Fruit fly (Drosophila melanogaster) whole organism, prepupa: ENCODE data around the gene beat-Ia.

Experiments used
- CG10631 ChIP-seq: fragments of 200-800 bp; sonication (Bioruptor generic); optimal IDR thresholded peaks from 2 replicates; lab custom pipeline; 2016; ENCODE audit warnings: missing biosample characterization, missing genetic modification characterization
- CG10669 ChIP-seq: fragments of 200-800 bp; sonication (Bioruptor generic); optimal IDR thresholded peaks from 3 replicates; lab custom pipeline; 2018; ENCODE audit warnings: missing biosample characterization, mild to moderate bottlenecking, missing genetic modification characterization, moderate library complexity
- CG11294 ChIP-seq: fragments of 200-800 bp; sonication (Bioruptor generic); IDR thresholded peaks from 2 replicates; pipeline ENCODE4 v1.3.6; 2022; ENCODE audit warnings: missing biosample characterization, missing genetic modification characterization
- CG11762 ChIP-seq: fragments of 200-800 bp; sonication (Bioruptor generic); optimal IDR thresholded peaks from 3 replicates; lab custom pipeline; 2016; ENCODE audit warnings: missing biosample characterization, missing genetic modification characterization; ENCODE audit not compliant: insufficient read depth
- CG1621 ChIP-seq: fragments of 200-800 bp; sonication (Bioruptor generic); optimal IDR thresholded peaks from 3 replicates; lab custom pipeline; 2018; ENCODE audit warnings: missing biosample characterization, mild to moderate bottlenecking, missing genetic modification characterization
- CG3032 ChIP-seq: fragments of 200-800 bp; optimal IDR thresholded peaks from 2 replicates; lab custom pipeline; 2019; ENCODE audit warnings: missing biosample characterization, mild to moderate bottlenecking, missing genetic modification characterization, moderate library complexity
- CG31627 ChIP-seq: fragments of 200-800 bp; sonication (Bioruptor generic); optimal IDR thresholded peaks from 3 replicates; lab custom pipeline; 2016; ENCODE audit warnings: missing biosample characterization, missing genetic modification characterization
- CG34406 ChIP-seq: fragments of 200-800 bp; sonication (Bioruptor generic); optimal IDR thresholded peaks from 3 replicates; lab custom pipeline; 2016; ENCODE audit warnings: missing biosample characterization, missing genetic modification characterization
- CG3919 ChIP-seq: fragments of 200-800 bp; sonication (Bioruptor generic); optimal IDR thresholded peaks from 3 replicates; lab custom pipeline; 2016; ENCODE audit warnings: missing biosample characterization, missing genetic modification characterization
- CG4318 ChIP-seq: fragments of 200-800 bp; sonication (Bioruptor generic); optimal IDR thresholded peaks from 3 replicates; lab custom pipeline; 2017; ENCODE audit warnings: missing biosample characterization, mild to moderate bottlenecking, missing genetic modification characterization
- CG6163 ChIP-seq: fragments of 200-800 bp; sonication (Bioruptor generic); IDR thresholded peaks from 3 replicates; pipeline ENCODE4 v1.3.6; 2022; ENCODE audit warnings: missing biosample characterization, missing genetic modification characterization
- CG6792 ChIP-seq: fragments of 200-800 bp; sonication (Bioruptor generic); optimal IDR thresholded peaks from 3 replicates; lab custom pipeline; 2016; ENCODE audit warnings: missing biosample characterization, missing genetic modification characterization
- CG6854 ChIP-seq: fragments of 200-800 bp; sonication (Bioruptor generic); optimal IDR thresholded peaks from 2 replicates; lab custom pipeline; 2017; ENCODE audit warnings: missing biosample characterization, mild to moderate bottlenecking, missing genetic modification characterization
- CG7368 ChIP-seq: fragments of 200-800 bp; sonication (Bioruptor generic); optimal IDR thresholded peaks from 3 replicates; lab custom pipeline; 2016; ENCODE audit warnings: missing biosample characterization, missing genetic modification characterization
- CG8319 ChIP-seq: fragments of 200-800 bp; sonication (Bioruptor generic); optimal IDR thresholded peaks from 3 replicates; lab custom pipeline; 2016; ENCODE audit warnings: missing biosample characterization, missing genetic modification characterization
- CG9139 ChIP-seq: fragments of 200-800 bp; sonication (Bioruptor generic); optimal IDR thresholded peaks from 3 replicates; lab custom pipeline; 2017; ENCODE audit warnings: missing biosample characterization, mild to moderate bottlenecking, missing genetic modification characterization
- Eip75B ChIP-seq: fragments of 200-800 bp; sonication (Bioruptor generic); optimal IDR thresholded peaks from 3 replicates; lab custom pipeline; 2016; ENCODE audit warnings: missing biosample characterization, missing genetic modification characterization
- Eip78C ChIP-seq: fragments of 200-800 bp; sonication (Bioruptor generic); peaks from one replicate; lab custom pipeline; 2016; ENCODE audit warnings: missing biosample characterization, missing genetic modification characterization
- Ets96B ChIP-seq: fragments of 200-800 bp; optimal IDR thresholded peaks from 2 replicates; lab custom pipeline; 2019; ENCODE audit warnings: missing biosample characterization, mild to moderate bottlenecking, missing genetic modification characterization, moderate library complexity
- Hr4 ChIP-seq: fragments of 200-800 bp; sonication (Bioruptor generic); optimal IDR thresholded peaks from 3 replicates; lab custom pipeline; 2016; ENCODE audit warnings: missing biosample characterization, missing genetic modification characterization
- Lpt ChIP-seq: fragments of 200-800 bp; sonication (Bioruptor generic); optimal IDR thresholded peaks from 3 replicates; lab custom pipeline; 2016; ENCODE audit warnings: missing biosample characterization, missing genetic modification characterization
- OdsH ChIP-seq: fragments of 200-800 bp; sonication (Bioruptor generic); optimal IDR thresholded peaks from 3 replicates; lab custom pipeline; 2016; ENCODE audit warnings: missing biosample characterization, missing genetic modification characterization
- Sox102F ChIP-seq: fragments of 200-800 bp; sonication (Bioruptor generic); optimal IDR thresholded peaks from 2 replicates; lab custom pipeline; 2016; ENCODE audit warnings: missing biosample characterization, mild to moderate bottlenecking, missing genetic modification characterization
- Sox14 ChIP-seq: fragments of 200-800 bp; sonication (Bioruptor generic); optimal IDR thresholded peaks from 3 replicates; lab custom pipeline; 2016; ENCODE audit warnings: missing biosample characterization, missing genetic modification characterization
- achi ChIP-seq: fragments of 200-800 bp; sonication (Bioruptor generic); optimal IDR thresholded peaks from 3 replicates; lab custom pipeline; 2016; ENCODE audit warnings: missing biosample characterization, missing genetic modification characterization
- acj6 ChIP-seq: fragments of 200-800 bp; sonication (Bioruptor generic); optimal IDR thresholded peaks from 3 replicates; lab custom pipeline; 2016; ENCODE audit warnings: missing biosample characterization, missing genetic modification characterization
- cyc ChIP-seq: fragments of 200-800 bp; sonication (Bioruptor generic); optimal IDR thresholded peaks from 3 replicates; lab custom pipeline; 2016; ENCODE audit warnings: missing biosample characterization, missing genetic modification characterization
- eg ChIP-seq: fragments of 200-800 bp; sonication (Bioruptor generic); IDR thresholded peaks from 3 replicates; pipeline ENCODE4 v1.3.6; 2022; ENCODE audit warnings: missing biosample characterization, missing genetic modification characterization
- esn ChIP-seq: fragments of 200-800 bp; sonication (Bioruptor generic); optimal IDR thresholded peaks from 2 replicates; lab custom pipeline; 2016; ENCODE audit warnings: missing biosample characterization, mild to moderate bottlenecking, missing genetic modification characterization, moderate library complexity
- fd59A ChIP-seq: fragments of 200-800 bp; sonication (Bioruptor generic); optimal IDR thresholded peaks from 2 replicates; lab custom pipeline; 2017; ENCODE audit warnings: missing biosample characterization, mild to moderate bottlenecking, missing genetic modification characterization, missing genetic modification reagents
- fkh ChIP-seq: fragments of 200-800 bp; sonication (Bioruptor generic); optimal IDR thresholded peaks from 3 replicates; lab custom pipeline; 2017; ENCODE audit warnings: missing biosample characterization, mild to moderate bottlenecking, missing genetic modification characterization, moderate library complexity
- salr ChIP-seq, 2 experiments: fragments of 200-800 bp; sonication (Bioruptor generic); optimal IDR thresholded peaks; 3 replicates each; lab custom pipeline; 2016 to 2018; ENCODE audit warnings: missing biosample characterization in 2 of 2, missing genetic modification characterization in 2 of 2, mild to moderate bottlenecking in 1 of 2
- spab ChIP-seq: fragments of 200-800 bp; sonication (Bioruptor generic); optimal IDR thresholded peaks from 2 replicates; lab custom pipeline; 2017; ENCODE audit warnings: missing biosample characterization, mild to moderate bottlenecking, missing genetic modification characterization, missing genetic modification reagents
- svp ChIP-seq: fragments of 200-800 bp; sonication (Bioruptor generic); peaks from one replicate; lab custom pipeline; 2016; ENCODE audit warnings: missing biosample characterization, missing genetic modification characterization
- vri ChIP-seq: fragments of 200-800 bp; sonication (Bioruptor generic); optimal IDR thresholded peaks from 3 replicates; lab custom pipeline; 2016; ENCODE audit warnings: missing biosample characterization, mild to moderate bottlenecking, missing genetic modification characterization

Gene beat-Ia

dm6 chr2L:16049647-16050046 lies at the start of gene beat-Ia:
TSS of gene beat-Ia (plus strand) at chr2L:16049965.
- TF ChIP-seq eg (GFP tag; lab: Robert Waterston, UW) (no peak), svp (GFP tag; lab: Kevin White, UChicago) (peak; percentile 38)
- TF ChIP-seq, all 60 proteins: peak for 1

dm6 chr2L:16000199-16000598 lies 49.6 kb upstream of the beat-Ia start, which contains the start of gene beat-Ic:
TSS of gene beat-Ic (plus strand) at chr2L:16000291.
- TF ChIP-seq Ets96B (tag; lab: Kevin White, UChicago): no peak

- no peak for TF ChIP-seq Hr4 (GFP tag; lab: Kevin White, UChicago)
- TF ChIP-seq CG6163: no peak
- no peak for TF ChIP-seq CG3919 (GFP tag; lab: Kevin White, UChicago)
- TF ChIP-seq Ets96B (tag; lab: Kevin White, UChicago): no peak
- no peak for TF ChIP-seq cyc (GFP tag; lab: Kevin White, UChicago)
- TF ChIP-seq OdsH (GFP tag; lab: Kevin White, UChicago): no peak
- TF ChIP-seq Lpt (GFP tag; lab: Kevin White, UChicago): no peak
- no peak for TF ChIP-seq CG10669
- no peak for TF ChIP-seq CG11294
- TF ChIP-seq esn (GFP tag; lab: Kevin White, UChicago): no peak
- TF ChIP-seq achi: no peak
- no peak for TF ChIP-seq Eip78C (GFP tag; lab: Kevin White, UChicago)
- TF ChIP-seq CG9139 (GFP tag; lab: Kevin White, UChicago): no peak
- TF ChIP-seq fd59A (GFP tag; lab: Kevin White, UChicago): no peak
- TF ChIP-seq fkh: no peak
These were observed 46.2 kb upstream of the beat-Ia start, which contains the start of gene CG34167 for dm6 chr2L:16003541-16003940. TSS of gene CG34167 (minus strand) at chr2L:16003641.

dm6 chr2L:16004025-16004424 lies 45.7 kb upstream of the beat-Ia start, which contains the start of the genes CG13245 and CG43816:
TSS of gene CG13245 (plus strand) at chr2L:16004325.
TSS of gene CG43816 (plus strand) at chr2L:16004325.
- TF ChIP-seq CG10669 (no peak), CG6854 (GFP tag; lab: Kevin White, UChicago) (no peak), Sox102F (GFP tag; lab: Kevin White, UChicago) (no peak), CG34406 (no peak), CG31627 (GFP tag; lab: Kevin White, UChicago) (no peak), acj6 (GFP tag; lab: Kevin White, UChicago) (no peak), CG4318 (GFP tag; lab: Kevin White, UChicago) (no peak), Hr4 (GFP tag; lab: Kevin White, UChicago) (no peak), salr (GFP tag; optimal IDR thresholded peaks at IDR 0.05; lab: Kevin White, UChicago) (no peak)

- TF ChIP-seq CG11762 (GFP tag; lab: Kevin White, UChicago) (no peak), vri (GFP tag; lab: Kevin White, UChicago) (no peak), CG6792 (GFP tag; lab: Kevin White, UChicago) (no peak), spab (no peak), CG8319 (no peak), esn (GFP tag; lab: Kevin White, UChicago) (no peak), CG31627 (GFP tag; lab: Kevin White, UChicago) (no peak), salr (GFP tag; optimal IDR thresholded peaks at IDR 0.05; lab: Kevin White, UChicago) (no peak)
- TF ChIP-seq, all 60 proteins: peak for 0
These were observed 43.6 kb upstream of the beat-Ia start, which contains the start of gene CG31820 for dm6 chr2L:16006179-16006578. TSS of gene CG31820 (minus strand) at chr2L:16006279.

- TF ChIP-seq Lpt (GFP tag; lab: Kevin White, UChicago) (no peak), Sox14 (no peak), CG1621 (tag; lab: Kevin White, UChicago) (no peak), CG10631 (GFP tag; lab: Kevin White, UChicago) (no peak), svp (GFP tag; lab: Kevin White, UChicago) (no peak), achi (no peak), CG3032 (tag; lab: Kevin White, UChicago) (no peak), vri (GFP tag; lab: Kevin White, UChicago) (no peak), spab (no peak), CG7368 (GFP tag; lab: Kevin White, UChicago) (no peak), CG8319 (no peak), Eip75B (GFP tag; lab: Kevin White, UChicago) (no peak)
These were observed 23.1 kb upstream of the beat-Ia start for dm6 chr2L:16026693-16027092.
